Fruit fly (Drosophila melanogaster) whole organism, embryonic: ENCODE measurements around the gene CG9132.
A peak's percentile ranks its signal among the peaks of the same experiment; 100 is the strongest.

ENCODE experiments used
- CG10431 ChIP-seq: fragments of 200-800 bp; sonication (Bioruptor generic); optimal IDR thresholded peaks from 3 replicates; lab custom pipeline; 2018; ENCODE audit warnings: missing biosample characterization, mild to moderate bottlenecking, missing genetic modification characterization
- CG10462 ChIP-seq: fragments of 200-800 bp; sonication (Bioruptor generic); optimal IDR thresholded peaks from 2 replicates; lab custom pipeline; 2016; ENCODE audit warnings: missing biosample characterization, missing genetic modification characterization
- CG11247 ChIP-seq: fragments of 200-800 bp; sonication (Bioruptor generic); IDR thresholded peaks from 2 replicates; pipeline ENCODE4 v1.3.6; 2022; ENCODE audit warnings: missing biosample characterization, missing genetic modification characterization
- CG13123 ChIP-seq: fragments of 200-800 bp; sonication (Bioruptor generic); optimal IDR thresholded peaks from 2 replicates; lab custom pipeline; 2016; ENCODE audit warnings: missing biosample characterization, missing genetic modification characterization
- CG15514 ChIP-seq: fragments of 200-800 bp; sonication (Bioruptor generic); optimal IDR thresholded peaks from 3 replicates; lab custom pipeline; 2017; ENCODE audit warnings: missing biosample characterization, missing genetic modification characterization, mild to moderate bottlenecking, moderate library complexity, missing genetic modification reagents
- CG16813 ChIP-seq: fragments of 200-800 bp; sonication (Bioruptor generic); IDR thresholded peaks from 3 replicates; pipeline ENCODE4 v1.3.6; 2022; ENCODE audit warnings: missing biosample characterization, missing genetic modification characterization; ENCODE audit not compliant: partially characterized antibody
- CG16815 ChIP-seq: fragments of 200-800 bp; sonication (Bioruptor generic); optimal IDR thresholded peaks from 3 replicates; lab custom pipeline; 2017; ENCODE audit warnings: missing biosample characterization, mild to moderate bottlenecking, missing genetic modification characterization
- CG16863 ChIP-seq: fragments of 200-800 bp; sonication (Bioruptor generic); optimal IDR thresholded peaks from 3 replicates; lab custom pipeline; 2016; ENCODE audit warnings: missing biosample characterization, missing genetic modification characterization
- CG1792 ChIP-seq: fragments of 200-800 bp; sonication (Bioruptor generic); optimal IDR thresholded peaks from 2 replicates; lab custom pipeline; 2016; ENCODE audit warnings: missing biosample characterization, missing genetic modification characterization
- CG18262 ChIP-seq: fragments of 200-800 bp; optimal IDR thresholded peaks from 3 replicates; lab custom pipeline; 2019; ENCODE audit warnings: missing biosample characterization, mild to moderate bottlenecking, missing genetic modification characterization, moderate library complexity
- CG18476 ChIP-seq: fragments of 200-800 bp; sonication (Bioruptor generic); optimal IDR thresholded peaks from 2 replicates; lab custom pipeline; 2016; ENCODE audit warnings: missing biosample characterization, mild to moderate bottlenecking, missing genetic modification characterization
- CG2116 ChIP-seq: fragments of 200-800 bp; sonication (Bioruptor generic); optimal IDR thresholded peaks from 3 replicates; lab custom pipeline; 2018; ENCODE audit warnings: missing biosample characterization, mild to moderate bottlenecking, missing genetic modification characterization
- CG2129 ChIP-seq: fragments of 200-800 bp; sonication (Bioruptor generic); IDR thresholded peaks from 2 replicates; pipeline ENCODE4 v1.3.6; 2022; ENCODE audit warnings: missing biosample characterization, missing genetic modification characterization; ENCODE audit not compliant: partially characterized antibody
- CG3847 ChIP-seq: fragments of 200-800 bp; sonication (Bioruptor generic); IDR thresholded peaks from 2 replicates; pipeline ENCODE4 v1.3.6; 2022; ENCODE audit warnings: missing biosample characterization, missing genetic modification characterization
- CG4328 ChIP-seq: fragments of 200-800 bp; sonication (Bioruptor generic); optimal IDR thresholded peaks from 3 replicates; lab custom pipeline; 2017; ENCODE audit warnings: missing biosample characterization, missing genetic modification reagents, missing genetic modification characterization
- CG4404 ChIP-seq: fragments of 200-800 bp; sonication (Bioruptor generic); IDR thresholded peaks from 2 replicates; pipeline ENCODE4 v1.3.6; 2022; ENCODE audit warnings: missing biosample characterization, missing genetic modification characterization
- CG4707 ChIP-seq: fragments of 200-800 bp; sonication (Bioruptor generic); optimal IDR thresholded peaks from 2 replicates; lab custom pipeline; 2018; ENCODE audit warnings: missing biosample characterization, mild to moderate bottlenecking, missing genetic modification characterization, moderate library complexity
- CG9797 ChIP-seq: fragments of 200-800 bp; sonication (Bioruptor generic); optimal IDR thresholded peaks from 3 replicates; lab custom pipeline; 2018; ENCODE audit warnings: missing biosample characterization, mild to moderate bottlenecking, missing genetic modification characterization
- Camta ChIP-seq: fragments of 200-800 bp; sonication (Bioruptor generic); optimal IDR thresholded peaks from 2 replicates; lab custom pipeline; 2016; ENCODE audit warnings: missing biosample characterization, missing genetic modification characterization
- Dref ChIP-seq: fragments of 200-800 bp; sonication (Bioruptor generic); IDR thresholded peaks from 2 replicates; pipeline ENCODE4 v1.3.6; 2022; ENCODE audit warnings: missing biosample characterization, missing genetic modification characterization
- E2f2 ChIP-seq: fragments of 200-800 bp; sonication (Bioruptor generic); IDR thresholded peaks from 2 replicates; pipeline ENCODE4 v1.3.6; 2022; ENCODE audit warnings: missing biosample characterization, missing genetic modification characterization
- Ets65A ChIP-seq: fragments of 200-800 bp; sonication (Bioruptor generic); peaks from one replicate; lab custom pipeline; 2016; ENCODE audit warnings: missing biosample characterization, missing genetic modification characterization
- HHEX ChIP-seq: fragments of 200-800 bp; sonication (Bioruptor generic); optimal IDR thresholded peaks from 3 replicates; lab custom pipeline; 2017; ENCODE audit warnings: missing biosample characterization, mild to moderate bottlenecking, missing genetic modification characterization, missing genetic modification reagents
- Hey ChIP-seq: fragments of 200-800 bp; sonication (Bioruptor generic); optimal IDR thresholded peaks from 3 replicates; lab custom pipeline; 2018; ENCODE audit warnings: missing biosample characterization, mild to moderate bottlenecking, missing genetic modification characterization
- HmgD ChIP-seq: fragments of 200-800 bp; sonication (Bioruptor generic); optimal IDR thresholded peaks from 3 replicates; lab custom pipeline; 2016; ENCODE audit warnings: missing biosample characterization, missing genetic modification characterization
- Lim3 ChIP-seq: fragments of 200-800 bp; sonication (Bioruptor generic); IDR thresholded peaks from 2 replicates; pipeline ENCODE4 v1.3.6; 2022; ENCODE audit warnings: missing biosample characterization, missing genetic modification characterization
- MBD-R2 ChIP-seq: fragments of 200-800 bp; sonication (Bioruptor generic); IDR thresholded peaks from 2 replicates; pipeline ENCODE4 v1.3.6; 2022; ENCODE audit warnings: missing biosample characterization, missing genetic modification characterization
- MESR4 ChIP-seq: fragments of 200-800 bp; sonication (Bioruptor generic); optimal IDR thresholded peaks from 2 replicates; lab custom pipeline; 2018; ENCODE audit warnings: missing biosample characterization, mild to moderate bottlenecking, missing genetic modification characterization, moderate library complexity
- NC2β ChIP-seq: fragments of 200-800 bp; sonication (Bioruptor generic); optimal IDR thresholded peaks from 2 replicates; lab custom pipeline; 2016; ENCODE audit warnings: missing biosample characterization, missing genetic modification characterization
- Nf-YA ChIP-seq: fragments of 200-800 bp; sonication (Bioruptor generic); IDR thresholded peaks from 2 replicates; pipeline ENCODE4 v1.3.6; 2022; ENCODE audit warnings: missing biosample characterization, missing genetic modification characterization
- Sox102F ChIP-seq: fragments of 200-800 bp; sonication (Bioruptor generic); optimal IDR thresholded peaks from 2 replicates; lab custom pipeline; 2018; ENCODE audit warnings: missing biosample characterization, mild to moderate bottlenecking, missing genetic modification characterization, moderate library complexity
- ara ChIP-seq: fragments of 200-800 bp; sonication (Bioruptor generic); IDR thresholded peaks from 2 replicates; pipeline ENCODE4 v1.3.6; 2022; ENCODE audit warnings: missing biosample characterization, missing genetic modification characterization
- ase ChIP-seq: fragments of 200-800 bp; sonication (Bioruptor generic); IDR thresholded peaks from 3 replicates; pipeline ENCODE4 v1.3.6; 2022; ENCODE audit warnings: missing biosample characterization, missing genetic modification characterization
- caup ChIP-seq: fragments of 200-800 bp; sonication (Bioruptor generic); optimal IDR thresholded peaks from 3 replicates; lab custom pipeline; 2017; ENCODE audit warnings: missing biosample characterization, mild to moderate bottlenecking, missing genetic modification characterization, moderate library complexity; ENCODE audit not compliant: severe bottlenecking
- cwo ChIP-seq: fragments of 200-800 bp; sonication (Bioruptor generic); optimal IDR thresholded peaks from 3 replicates; lab custom pipeline; 2017; ENCODE audit warnings: missing biosample characterization, missing genetic modification characterization, mild to moderate bottlenecking, moderate library complexity, missing genetic modification reagents
- dan ChIP-seq: fragments of 200-800 bp; sonication (Bioruptor generic); IDR thresholded peaks from 2 replicates; pipeline ENCODE4 v1.3.6; 2022; ENCODE audit warnings: missing biosample characterization, missing genetic modification characterization
- ems ChIP-seq: fragments of 200-800 bp; sonication (Bioruptor generic); optimal IDR thresholded peaks from 3 replicates; lab custom pipeline; 2016; ENCODE audit warnings: missing biosample characterization, missing genetic modification characterization
- jigr1 ChIP-seq: fragments of 200-800 bp; sonication (Bioruptor generic); IDR thresholded peaks from 3 replicates; pipeline ENCODE4 v1.3.6; 2022; ENCODE audit warnings: missing biosample characterization, missing genetic modification characterization
- knrl ChIP-seq: fragments of 200-800 bp; sonication (Bioruptor generic); IDR thresholded peaks from 3 replicates; pipeline ENCODE4 v1.3.6; 2022; ENCODE audit warnings: missing biosample characterization, missing genetic modification characterization; ENCODE audit not compliant: partially characterized antibody
- nerfin-1 ChIP-seq: fragments of 200-800 bp; sonication (Bioruptor generic); optimal IDR thresholded peaks from 3 replicates; lab custom pipeline; 2019; ENCODE audit warnings: missing biosample characterization, mild to moderate bottlenecking, missing genetic modification characterization, moderate library complexity
- nmo ChIP-seq: fragments of 200-800 bp; sonication (Bioruptor generic); optimal IDR thresholded peaks from 2 replicates; lab custom pipeline; 2018; ENCODE audit warnings: missing biosample characterization, mild to moderate bottlenecking, missing genetic modification characterization, moderate library complexity
- prd ChIP-seq, 3 experiments: fragments of >200 bp in 2 of 3; fragments of 200-800 bp in 1 of 3; sonication (Bioruptor generic) in 1 of 3; optimal IDR thresholded peaks in 2 of 3; IDR thresholded peaks in 1 of 3; 2 replicates in 2 of 3; 3 replicates in 1 of 3; pipeline versions ENCODE4 v1.3.6 to Lab custom; 2017 to 2022; ENCODE audit warnings: missing biosample characterization in 1 of 3, missing genetic modification characterization in 1 of 3
- ro ChIP-seq: fragments of 200-800 bp; sonication (Bioruptor generic); IDR thresholded peaks from 2 replicates; pipeline ENCODE4 v1.3.6; 2022; ENCODE audit warnings: missing biosample characterization, missing genetic modification characterization
- row ChIP-seq: fragments of 200-800 bp; sonication (Bioruptor generic); IDR thresholded peaks from 3 replicates; pipeline ENCODE4 v1.3.6; 2022; ENCODE audit warnings: missing biosample characterization, missing genetic modification characterization
- sens ChIP-seq: fragments of 200-800 bp; sonication (Bioruptor generic); peaks from one replicate; lab custom pipeline; 2016; ENCODE audit warnings: missing biosample characterization, missing genetic modification characterization
- sens-2 ChIP-seq: fragments of 200-800 bp; sonication (Bioruptor generic); IDR thresholded peaks from 2 replicates; pipeline ENCODE4 v1.3.6; 2022; ENCODE audit warnings: missing biosample characterization, missing genetic modification characterization
- sim ChIP-seq: fragments of 200-800 bp; sonication (Bioruptor generic); IDR thresholded peaks from 2 replicates; pipeline ENCODE4 v1.3.6; 2022; ENCODE audit warnings: missing biosample characterization, missing genetic modification characterization
- sr ChIP-seq: fragments of 200-800 bp; sonication (Bioruptor generic); IDR thresholded peaks from 3 replicates; pipeline ENCODE4 v1.3.6; 2022; ENCODE audit warnings: missing biosample characterization, missing genetic modification characterization
- tgo ChIP-seq: fragments of 200-800 bp; sonication (Bioruptor generic); IDR thresholded peaks from 3 replicates; pipeline ENCODE4 v1.3.6; 2022; ENCODE audit warnings: missing biosample characterization, missing genetic modification characterization
- unc-4 ChIP-seq: fragments of 200-800 bp; sonication (Bioruptor generic); IDR thresholded peaks from 2 replicates; pipeline ENCODE4 v1.3.6; 2022; ENCODE audit warnings: missing biosample characterization, missing genetic modification characterization; ENCODE audit not compliant: partially characterized antibody

CG9132 gene

DNA sequence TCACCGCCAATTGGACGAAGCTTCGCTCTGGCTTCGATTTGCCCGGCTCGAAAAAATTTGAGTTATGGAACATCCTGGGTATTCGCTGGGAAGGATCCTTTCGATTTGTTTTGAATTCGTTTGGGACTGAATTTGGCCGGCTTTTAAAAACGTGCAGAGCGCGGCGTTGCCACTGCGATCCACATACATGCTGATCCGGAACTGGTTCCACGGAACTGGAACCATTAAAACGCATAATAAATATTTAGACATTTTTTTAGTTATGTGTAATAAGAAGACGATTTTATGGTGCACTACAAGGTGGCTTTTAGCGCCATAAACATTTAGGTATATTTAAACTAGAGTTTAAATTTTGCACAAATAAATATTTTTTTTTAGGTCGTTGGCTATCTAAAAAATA, 9.5 kb downstream of the CG9132 start, which contains the start of gene Rrp45 (continued):
- TF ChIP-seq Camta (no peak), CG10431 (GFP tag; lab: Kevin White, UChicago) (peak; percentile 96), CG4707 (GFP tag; lab: Kevin White, UChicago) (no peak), HmgD (GFP tag; lab: Kevin White, UChicago) (no peak), cwo (peak; percentile 4), sim (GFP tag; lab: Robert Waterston, UW) (no peak), ase (no peak), MESR4 (GFP tag; lab: Kevin White, UChicago) (peak; percentile 37), ems (GFP tag; lab: Kevin White, UChicago) (no peak), sens (GFP tag; lab: Kevin White, UChicago) (peak; percentile 9), Dref (GFP tag; lab: Robert Waterston, UW) (0 out of 2 replicates have a peak, but pooled peaks have one; percentile 21), CG18476 (GFP tag; lab: Kevin White, UChicago) (no peak), MBD-R2 (GFP tag; lab: Robert Waterston, UW) (peak; percentile 77), ara (GFP tag; lab: Robert Waterston, UW) (no peak), Sox102F (GFP tag; lab: Kevin White, UChicago) (no peak), CG18262 (tag; lab: Kevin White, UChicago) (no peak), Ets65A (GFP tag; lab: Kevin White, UChicago) (peak; percentile 39), CG1792 (GFP tag; lab: Kevin White, UChicago) (no peak), CG9797 (GFP tag; lab: Kevin White, UChicago) (no peak), E2f2 (GFP tag; lab: Robert Waterston, UW) (peak; percentile 50), knrl (GFP tag; lab: Robert Waterston, UW) (peak; percentile 20; the same call in 1 of the 3 replicates), unc-4 (GFP tag; lab: Robert Waterston, UW) (no peak), CG4404 (GFP tag; lab: Robert Waterston, UW) (no peak), CG15514 (peak; percentile 99), CG2116 (GFP tag; lab: Kevin White, UChicago) (peak; percentile 5), CG3847 (peak; percentile 30; the same call in 1 of the 2 replicates), row (GFP tag; lab: Robert Waterston, UW) (peak; percentile 73)

DNA sequence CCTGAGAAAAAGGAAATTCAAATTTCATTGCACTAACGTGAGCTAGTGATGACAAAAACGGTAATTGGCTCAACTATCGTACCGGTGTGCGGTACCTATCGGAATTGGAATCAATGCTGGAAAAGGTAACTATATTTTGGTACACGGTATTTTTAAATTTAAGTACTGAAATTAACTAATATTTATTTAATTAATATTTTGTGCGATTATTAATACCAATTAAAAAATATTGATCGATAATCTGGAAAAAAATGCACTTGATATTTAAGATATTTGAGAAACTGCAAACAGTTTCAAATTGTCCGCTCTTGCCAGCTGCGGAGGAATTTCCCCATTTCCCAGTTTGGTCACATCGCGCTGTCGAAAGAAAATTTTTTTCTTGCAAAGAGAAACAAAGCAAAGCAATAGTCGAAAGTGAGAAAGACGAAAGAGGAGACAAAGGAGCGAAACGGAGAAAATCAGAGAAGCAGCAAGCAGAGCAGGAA, 13.1 kb downstream of the CG9132 start:
- peak; percentile 63 for TF ChIP-seq CG16813 (GFP tag; lab: Robert Waterston, UW)
- no peak for TF ChIP-seq jigr1
- no peak for TF ChIP-seq sr
- TF ChIP-seq CG16863 (GFP tag; lab: Kevin White, UChicago), result no peak
- no peak for TF ChIP-seq ro
- TF ChIP-seq nerfin-1 (tag; lab: Kevin White, UChicago), result peak; percentile 5
- no peak for TF ChIP-seq Hey (tag; lab: Kevin White, UChicago)
- TF ChIP-seq knrl (GFP tag; lab: Robert Waterston, UW), result peak; percentile 65; the same call in 2 of the 3 replicates
- no peak for TF ChIP-seq caup (GFP tag; lab: Kevin White, UChicago)
- no peak for TF ChIP-seq Lim3 (GFP tag; lab: Robert Waterston, UW)
- no peak for TF ChIP-seq Nf-YA (GFP tag; lab: Robert Waterston, UW)
- no peak for TF ChIP-seq CG16815
- TF ChIP-seq CG2129 (GFP tag; lab: Robert Waterston, UW), result peak; percentile 44; the same call in 1 of the 2 replicates
- no peak for TF ChIP-seq prd (optimal IDR thresholded peaks at IDR 0.05; lab: Kevin White, UChicago)
- peak; percentile 54; the same call in 2 of the 3 replicates for TF ChIP-seq prd (GFP tag; IDR thresholded peaks at IDR 0.05; lab: Robert Waterston, UW)
- no peak for TF ChIP-seq NC2β
- TF ChIP-seq dan (GFP tag; lab: Robert Waterston, UW), result no peak
- peak; percentile 28 for TF ChIP-seq nmo (GFP tag; lab: Kevin White, UChicago)
- TF ChIP-seq tgo (GFP tag; lab: Robert Waterston, UW), result no peak
- TF ChIP-seq sens-2 (GFP tag; lab: Robert Waterston, UW), result no peak
- TF ChIP-seq CG4328 (GFP tag; lab: Kevin White, UChicago), result no peak
- no peak for TF ChIP-seq HHEX (GFP tag; lab: Kevin White, UChicago)
- TF ChIP-seq CG10462 (GFP tag; lab: Kevin White, UChicago), result no peak
- TF ChIP-seq CG11247 (GFP tag; lab: Robert Waterston, UW), result no peak
- TF ChIP-seq CG13123, result no peak
- no peak for TF ChIP-seq CG3847
